Worm (Caenorhabditis elegans) whole organism, late embryonic: ENCODE measurements around the gene F23B12.4.

Experiments used
- dmd-4 ChIP-seq: sonication (generic microtip); optimal IDR thresholded peaks from 2 replicates; lab custom pipeline; 2016; ENCODE audit warnings: borderline replicate concordance, missing genetic modification characterization, missing compliant biosample characterization
- elt-2 ChIP-seq: sonication (generic microtip); optimal IDR thresholded peaks from 2 replicates; lab custom pipeline; 2016; ENCODE audit warnings: missing genetic modification reagents, missing genetic modification characterization, missing compliant biosample characterization
- fkh-10 ChIP-seq: fragments of 150-350 bp; optimal IDR thresholded peaks from 2 replicates; lab custom pipeline; 2014; ENCODE audit warnings: missing biosample characterization, missing genetic modification reagents, missing genetic modification characterization
- syd-9 ChIP-seq: sonication (generic microtip); optimal IDR thresholded peaks from 2 replicates; lab custom pipeline; 2016; ENCODE audit warnings: mild to moderate bottlenecking, missing genetic modification characterization, moderate library complexity, missing compliant biosample characterization
- tbx-2 ChIP-seq: sonication (generic microtip); optimal IDR thresholded peaks from 2 replicates; lab custom pipeline; 2016; ENCODE audit warnings: missing genetic modification characterization, missing compliant biosample characterization
- ttx-3 ChIP-seq: sonication (generic microtip); optimal IDR thresholded peaks from 2 replicates; lab custom pipeline; 2016; ENCODE audit warnings: missing genetic modification reagents, missing genetic modification characterization, missing compliant biosample characterization

ce11 chrV:14481987-14482386 lies 41.0 kb downstream of the F23B12.4 start, which contains the start of gene R02D5.10:
- TF ChIP-seq fkh-10 (GFP tag; lab: Kevin White, UChicago) (no peak), tbx-2 (tag; lab: Kevin White, UChicago) (no peak), ttx-3 (tag; lab: Kevin White, UChicago) (no peak), dmd-4 (no peak), elt-2 (tag; lab: Kevin White, UChicago) (no peak), syd-9 (no peak)
